Worm (Caenorhabditis elegans): ENCODE results near the gene tbc-11.
A peak's percentile ranks its signal among the peaks of the same experiment; 100 is the strongest.

ce11 chrX:949466-949865 lies 24.7 kb downstream of the tbc-11 start:
- TF ChIP-seq nhr-11 (tag; optimal IDR thresholded peaks at IDR 0.05) (peak; percentile 94), lin-13 (GFP tag; optimal IDR thresholded peaks at IDR 0.05) (peak; percentile 82), ces-1 (GFP tag; optimal IDR thresholded peaks at IDR 0.05) (peak; percentile 36), snpc-4 (tag; optimal IDR thresholded peaks at IDR 0.05) (peak; percentile 11), mxl-2 (GFP tag; conservative IDR thresholded peaks at IDR 0.05) (no peak), set-16 (GFP tag; IDR thresholded peaks at IDR 0.05) (peak; percentile 79), aha-1 (tag) (peak; percentile 98)
